Worm (Caenorhabditis elegans) whole organism, young adult: ENCODE results near the gene pfs-2.
A peak's percentile ranks its signal among the peaks of the same experiment; 100 is the strongest.

ENCODE experiments used
- F49E8.2 ChIP-seq: sonication (generic microtip); optimal IDR thresholded peaks from 3 replicates; lab custom pipeline; 2017; ENCODE audit warnings: missing genetic modification characterization, mild to moderate bottlenecking, missing compliant biosample characterization, antibody characterized with exemption, moderate library complexity; ENCODE audit not compliant: insufficient read depth
- aptf-2 ChIP-seq: fragments of 200-800 bp; sonication (Bioruptor generic); conservative IDR thresholded peaks from 2 replicates; pipeline ENCODE4 v1.3.6; 2022; ENCODE audit warnings: missing genetic modification reagents, missing genetic modification characterization, missing compliant biosample characterization
- ccch-3 ChIP-seq: fragments of 200-800 bp; sonication (Bioruptor generic); optimal IDR thresholded peaks from 2 replicates; lab custom pipeline; 2018; ENCODE audit warnings: mild to moderate bottlenecking, missing genetic modification characterization, missing compliant biosample characterization
- dpl-1 ChIP-seq: fragments of 150-350 bp; optimal IDR thresholded peaks from 2 replicates; lab custom pipeline; 2014; ENCODE audit warnings: missing biosample characterization, missing genetic modification reagents, missing genetic modification characterization
- lag-1 ChIP-seq: fragments of 200-800 bp; sonication (Bioruptor generic); IDR thresholded peaks from 2 replicates; pipeline ENCODE4 v1.3.6; 2022; ENCODE audit warnings: missing genetic modification reagents, missing genetic modification characterization, missing compliant biosample characterization
- lir-1 ChIP-seq: fragments of 200-800 bp; sonication (Bioruptor generic); conservative IDR thresholded peaks from 2 replicates; pipeline ENCODE4 v1.3.6; 2022; ENCODE audit warnings: missing genetic modification reagents, missing genetic modification characterization, missing compliant biosample characterization
- unc-62 ChIP-seq: fragments of 150-350 bp; optimal IDR thresholded peaks from 2 replicates; lab custom pipeline; 2014; ENCODE audit warnings: missing biosample characterization, missing genetic modification reagents, missing genetic modification characterization

DNA sequence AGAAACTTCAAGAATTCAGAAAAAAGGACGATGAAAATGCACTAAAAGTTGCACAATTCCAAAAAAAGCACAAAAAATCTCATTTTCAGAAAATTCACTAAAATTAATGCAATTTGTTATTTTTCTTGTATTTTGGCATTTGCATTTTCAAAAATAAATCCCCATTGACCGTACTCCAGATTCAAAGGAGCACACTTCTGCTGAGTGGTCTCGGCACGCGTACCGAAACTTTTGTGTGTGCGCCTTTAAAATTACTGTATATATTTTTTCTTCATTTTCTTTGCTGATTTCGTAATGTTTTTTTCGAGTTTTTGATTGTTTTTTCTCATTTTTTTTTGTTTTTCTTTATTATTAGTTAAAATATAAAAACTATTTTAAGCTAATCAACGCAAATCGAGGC is 46.0 kb upstream of the pfs-2 start:
- TF ChIP-seq lag-1 (GFP tag; lab: Robert Waterston, UW) (no peak), unc-62 (GFP tag; lab: Kevin White, UChicago) (no peak), dpl-1 (GFP tag; lab: Kevin White, UChicago) (no peak), lir-1 (no peak), ccch-3 (GFP tag; lab: Kevin White, UChicago) (no peak), aptf-2 (GFP tag; lab: Robert Waterston, UW) (no peak), F49E8.2 (peak; percentile 50)
